Worm (Caenorhabditis elegans) whole organism, early embryonic: ENCODE measurements around the gene F55C9.6.

Source experiments
- B0310.2 ChIP-seq: sonication (generic microtip); optimal IDR thresholded peaks from 2 replicates; lab custom pipeline; 2016; ENCODE audit warnings: mild to moderate bottlenecking, missing genetic modification characterization, missing compliant biosample characterization
- F13C5.2 ChIP-seq: sonication (generic microtip); optimal IDR thresholded peaks from 2 replicates; lab custom pipeline; 2017; ENCODE audit warnings: mild to moderate bottlenecking, missing genetic modification characterization, inconsistent platforms, missing compliant biosample characterization
- aly-1 ChIP-seq: sonication (generic microtip); optimal IDR thresholded peaks from 2 replicates; lab custom pipeline; 2016; ENCODE audit warnings: missing genetic modification characterization, missing compliant biosample characterization
- ama-1 ChIP-seq: fragments of 150-350 bp; optimal IDR thresholded peaks from 2 replicates; lab custom pipeline; 2014
- ceh-13 ChIP-seq: fragments of 200-800 bp; sonication (Bioruptor generic); optimal IDR thresholded peaks from 2 replicates; lab custom pipeline; 2018; ENCODE audit warnings: mild to moderate bottlenecking, missing genetic modification characterization, missing compliant biosample characterization
- ceh-36 ChIP-seq: sonication (generic microtip); optimal IDR thresholded peaks from 2 replicates; lab custom pipeline; 2016; ENCODE audit warnings: missing genetic modification characterization, inconsistent platforms, missing compliant biosample characterization
- ets-7 ChIP-seq: sonication (generic microtip); optimal IDR thresholded peaks from 2 replicates; lab custom pipeline; 2016; ENCODE audit warnings: missing genotype, missing genetic modification characterization, missing compliant biosample characterization
- flt-1 ChIP-seq: fragments of 200-800 bp; sonication (Bioruptor generic); IDR thresholded peaks from 2 replicates; pipeline ENCODE4 v1.3.6; 2022; ENCODE audit warnings: missing genetic modification characterization, missing compliant biosample characterization
- hmbx-1 ChIP-seq: sonication (generic microtip); optimal IDR thresholded peaks from 2 replicates; lab custom pipeline; 2016; ENCODE audit warnings: mild to moderate bottlenecking, missing genetic modification characterization, missing compliant biosample characterization
- hmg-4 ChIP-seq: fragments of 200-800 bp; sonication (Bioruptor generic); optimal IDR thresholded peaks from 2 replicates; lab custom pipeline; 2018; ENCODE audit warnings: mild to moderate bottlenecking, missing genetic modification characterization, missing compliant biosample characterization
- hnd-1 ChIP-seq: sonication (generic microtip); optimal IDR thresholded peaks from 2 replicates; lab custom pipeline; 2016; ENCODE audit warnings: missing genetic modification characterization, missing compliant biosample characterization
- pes-1 ChIP-seq: fragments of 200-800 bp; sonication (Bioruptor generic); IDR thresholded peaks from 2 replicates; pipeline ENCODE4 v1.3.6; 2022; ENCODE audit warnings: missing genetic modification reagents, missing genetic modification characterization, missing compliant biosample characterization
- scrt-1 ChIP-seq: fragments of 200-800 bp; sonication (Bioruptor generic); IDR thresholded peaks from 2 replicates; pipeline ENCODE4 v1.3.6; 2022; ENCODE audit warnings: missing genetic modification characterization, missing compliant biosample characterization
- sea-1 ChIP-seq: fragments of 200-800 bp; sonication (Bioruptor generic); conservative IDR thresholded peaks from 2 replicates; pipeline ENCODE4 v1.3.6; 2022; ENCODE audit warnings: missing genetic modification characterization, missing compliant biosample characterization
- tbx-11 ChIP-seq: fragments of 200-800 bp; sonication (Bioruptor generic); IDR thresholded peaks from 2 replicates; pipeline ENCODE4 v1.3.6; 2022; ENCODE audit warnings: missing genetic modification characterization, missing compliant biosample characterization
- tbx-37 ChIP-seq: fragments of 200-800 bp; sonication (Bioruptor generic); conservative IDR thresholded peaks from 2 replicates; pipeline ENCODE4 v1.3.6; 2022; ENCODE audit warnings: missing genetic modification reagents, missing genetic modification characterization, missing compliant biosample characterization
- tra-4 ChIP-seq: sonication (generic microtip); optimal IDR thresholded peaks from 2 replicates; lab custom pipeline; 2017; ENCODE audit warnings: missing genetic modification characterization, missing compliant biosample characterization

Gene F55C9.6

DNA sequence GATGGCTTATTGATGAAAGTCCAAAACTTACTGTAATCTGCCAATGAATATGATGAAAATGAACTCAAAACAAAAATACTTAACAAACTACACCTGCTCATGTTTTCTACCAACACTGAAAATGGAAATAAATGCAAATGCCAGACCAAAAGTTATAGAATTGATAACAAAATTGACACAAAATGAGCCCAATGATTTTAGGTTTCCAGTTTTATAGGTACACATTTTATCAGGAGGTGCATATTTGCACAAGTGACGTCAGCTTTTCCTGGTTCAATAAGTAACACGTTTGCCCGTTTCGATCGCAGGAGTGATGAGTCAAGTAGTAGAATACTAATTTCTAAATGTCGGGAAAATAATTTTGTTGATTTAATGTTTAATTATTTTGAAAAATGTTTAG, at the start of gene F55C9.6:
Gene F55C9.6 (minus strand): TSS at position 101 of the 400 bp plus-strand sequence.
- no peak for TF ChIP-seq hmbx-1 (tag; lab: Kevin White, UChicago)
- no peak for TF ChIP-seq flt-1 (GFP tag; lab: Robert Waterston, UW)

DNA sequence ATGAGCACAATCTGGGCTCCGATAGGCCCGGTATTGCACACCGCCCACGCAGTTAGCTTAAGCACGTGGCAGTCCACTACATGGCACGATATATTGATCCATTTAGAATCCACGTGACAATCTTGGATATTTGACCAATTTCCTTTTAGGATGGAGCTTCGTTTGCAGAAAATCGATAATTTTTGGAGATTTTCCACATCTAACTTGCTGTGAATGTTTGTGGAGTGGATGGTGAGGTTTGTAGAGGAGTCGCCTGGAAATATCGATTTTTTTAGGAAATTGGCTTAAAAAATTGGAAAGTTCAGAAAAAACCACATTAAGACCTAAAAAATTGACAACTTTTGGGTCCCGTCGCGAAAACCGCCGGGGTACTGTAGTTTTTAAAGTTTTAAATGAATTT, 40.7 kb upstream of the F55C9.6 start:
- no peak for TF ChIP-seq hmbx-1 (tag; lab: Kevin White, UChicago)
- no peak for TF ChIP-seq hmg-4
- TF ChIP-seq flt-1 (GFP tag; lab: Robert Waterston, UW): no peak
- TF ChIP-seq scrt-1 (GFP tag; lab: Robert Waterston, UW): no peak
- TF ChIP-seq ama-1 (lab: Kevin White, UChicago): no peak
- TF ChIP-seq tbx-11 (GFP tag; lab: Robert Waterston, UW): no peak
- TF ChIP-seq ets-7 (tag; lab: Kevin White, UChicago): no peak
- TF ChIP-seq ceh-36 (tag; lab: Kevin White, UChicago): no peak
- TF ChIP-seq B0310.2 (tag; lab: Kevin White, UChicago): no peak
- no peak for TF ChIP-seq sea-1 (GFP tag; lab: Robert Waterston, UW)

DNA sequence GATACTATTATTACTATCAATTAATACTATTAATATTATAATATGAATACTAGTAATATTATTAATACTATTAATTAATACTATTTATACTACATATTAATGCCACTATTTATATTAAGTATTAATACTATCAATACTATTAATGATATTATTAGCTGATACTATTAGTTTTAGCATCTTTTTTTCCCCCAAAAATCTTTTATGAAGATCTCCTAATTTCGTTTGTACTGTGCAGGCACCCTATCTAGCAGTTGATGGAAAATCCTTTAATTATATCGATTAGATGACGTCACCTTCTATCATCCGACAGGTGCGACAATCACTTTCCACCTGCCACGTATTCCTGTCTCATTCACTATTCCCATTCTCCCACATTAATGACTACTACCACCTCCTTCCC, 32.6 kb upstream of the F55C9.6 start, which contains the start of gene fbxb-65:
Gene fbxb-65 (plus strand): TSS at position 301 of the 400 bp plus-strand sequence.
- TF ChIP-seq F13C5.2 (no peak), ceh-36 (tag; lab: Kevin White, UChicago) (no peak), tbx-11 (GFP tag; lab: Robert Waterston, UW) (no peak), tra-4 (tag; lab: Kevin White, UChicago) (no peak), hmbx-1 (tag; lab: Kevin White, UChicago) (no peak), ets-7 (tag; lab: Kevin White, UChicago) (no peak), scrt-1 (GFP tag; lab: Robert Waterston, UW) (no peak), B0310.2 (tag; lab: Kevin White, UChicago) (no peak)

DNA sequence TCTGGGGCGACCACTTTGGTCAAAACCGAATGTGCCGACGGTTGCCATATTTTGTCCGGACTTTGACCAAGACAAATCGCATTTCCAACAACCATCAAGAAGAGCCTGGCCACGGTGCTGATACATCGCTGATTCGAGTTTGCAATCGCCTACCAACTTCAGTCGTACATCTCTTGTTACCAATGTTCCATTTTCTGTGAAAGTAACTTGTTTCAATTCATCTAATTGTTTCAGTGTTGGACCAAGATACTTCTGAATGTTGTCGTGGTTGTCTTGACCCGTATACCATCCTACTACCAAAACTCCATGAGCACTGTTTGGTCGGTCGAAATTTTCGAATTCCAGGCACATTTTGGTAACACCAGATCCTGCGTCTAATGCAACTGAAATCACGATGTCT, 28.8 kb upstream of the F55C9.6 start:
- TF ChIP-seq hmbx-1 (tag; lab: Kevin White, UChicago) (no peak), tbx-37 (no peak), F13C5.2 (no peak), aly-1 (tag; lab: Kevin White, UChicago) (no peak), pes-1 (GFP tag; lab: Robert Waterston, UW) (no peak), B0310.2 (tag; lab: Kevin White, UChicago) (no peak), ets-7 (tag; lab: Kevin White, UChicago) (no peak), tra-4 (tag; lab: Kevin White, UChicago) (no peak), ceh-13 (GFP tag; lab: Kevin White, UChicago) (no peak)

DNA sequence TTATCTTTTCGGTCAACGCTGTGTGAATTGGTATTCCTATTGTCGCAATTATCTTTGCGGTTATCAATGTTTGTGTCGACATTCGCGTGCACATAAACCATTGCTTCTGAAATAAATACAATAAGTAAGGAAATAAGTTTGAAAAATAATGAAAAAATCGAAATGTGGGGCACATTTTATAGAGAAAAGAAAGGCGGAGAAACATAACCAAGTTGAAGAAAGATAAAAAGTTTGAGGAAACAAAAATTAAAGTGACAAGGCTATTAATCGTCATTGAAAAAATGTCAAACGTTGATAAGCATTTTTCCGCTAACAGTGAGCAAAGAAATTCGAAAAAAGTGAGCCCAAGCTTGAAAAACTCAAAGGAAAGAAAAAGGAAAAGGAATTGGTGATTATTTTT, 25.8 kb upstream of the F55C9.6 start, which contains the start of gene C43D7.4:
Gene C43D7.4 (minus strand): TSS at position 101 of the 400 bp plus-strand sequence.
- TF ChIP-seq ets-7 (tag; lab: Kevin White, UChicago): no peak
- no peak for TF ChIP-seq B0310.2 (tag; lab: Kevin White, UChicago)
- no peak for TF ChIP-seq tra-4 (tag; lab: Kevin White, UChicago)
- no peak for TF ChIP-seq tbx-11 (GFP tag; lab: Robert Waterston, UW)
- TF ChIP-seq scrt-1 (GFP tag; lab: Robert Waterston, UW): no peak
- TF ChIP-seq sea-1 (GFP tag; lab: Robert Waterston, UW): no peak
- TF ChIP-seq hmg-4: no peak
- no peak for TF ChIP-seq ceh-36 (tag; lab: Kevin White, UChicago)
- no peak for TF ChIP-seq ama-1 (lab: Kevin White, UChicago)
- no peak for TF ChIP-seq F13C5.2
- no peak for TF ChIP-seq tbx-37
- TF ChIP-seq flt-1 (GFP tag; lab: Robert Waterston, UW): no peak
- TF ChIP-seq pes-1 (GFP tag; lab: Robert Waterston, UW): no peak
- TF ChIP-seq aly-1 (tag; lab: Kevin White, UChicago): no peak
- TF ChIP-seq hnd-1: no peak
- TF ChIP-seq ceh-13 (GFP tag; lab: Kevin White, UChicago): no peak
- TF ChIP-seq hmbx-1 (tag; lab: Kevin White, UChicago): no peak

DNA sequence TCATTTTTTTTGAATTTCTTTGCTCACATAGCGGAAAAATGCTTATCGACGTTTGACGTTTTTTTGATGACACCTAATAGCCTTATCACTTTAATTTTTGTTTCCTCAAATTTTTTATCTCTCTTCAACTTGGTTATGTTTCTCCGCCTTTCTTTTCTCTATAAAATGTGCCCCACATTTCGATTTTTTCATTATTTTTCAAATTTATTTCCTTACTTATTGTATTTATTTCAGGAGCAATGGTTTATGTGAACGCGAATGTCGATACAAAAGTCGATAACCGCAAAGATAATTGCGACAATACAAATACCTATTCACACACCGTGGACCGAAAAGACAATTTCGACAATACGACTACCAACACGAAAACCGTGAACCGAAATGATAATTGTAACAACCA, 23.8 kb upstream of the F55C9.6 start, which contains the start of gene sdz-6:
Gene sdz-6 (plus strand): TSS at position 229 of the 400 bp plus-strand sequence.
- TF ChIP-seq F13C5.2 (no peak), hmg-4 (no peak), ceh-13 (GFP tag; lab: Kevin White, UChicago) (no peak), aly-1 (tag; lab: Kevin White, UChicago) (no peak), ets-7 (tag; lab: Kevin White, UChicago) (no peak), scrt-1 (GFP tag; lab: Robert Waterston, UW) (no peak), ceh-36 (tag; lab: Kevin White, UChicago) (no peak), ama-1 (lab: Kevin White, UChicago) (no peak), pes-1 (GFP tag; lab: Robert Waterston, UW) (no peak), hmbx-1 (tag; lab: Kevin White, UChicago) (no peak), tra-4 (tag; lab: Kevin White, UChicago) (no peak), hnd-1 (no peak), flt-1 (GFP tag; lab: Robert Waterston, UW) (no peak), tbx-11 (GFP tag; lab: Robert Waterston, UW) (no peak), tbx-37 (no peak), B0310.2 (tag; lab: Kevin White, UChicago) (no peak), sea-1 (GFP tag; lab: Robert Waterston, UW) (no peak)

DNA sequence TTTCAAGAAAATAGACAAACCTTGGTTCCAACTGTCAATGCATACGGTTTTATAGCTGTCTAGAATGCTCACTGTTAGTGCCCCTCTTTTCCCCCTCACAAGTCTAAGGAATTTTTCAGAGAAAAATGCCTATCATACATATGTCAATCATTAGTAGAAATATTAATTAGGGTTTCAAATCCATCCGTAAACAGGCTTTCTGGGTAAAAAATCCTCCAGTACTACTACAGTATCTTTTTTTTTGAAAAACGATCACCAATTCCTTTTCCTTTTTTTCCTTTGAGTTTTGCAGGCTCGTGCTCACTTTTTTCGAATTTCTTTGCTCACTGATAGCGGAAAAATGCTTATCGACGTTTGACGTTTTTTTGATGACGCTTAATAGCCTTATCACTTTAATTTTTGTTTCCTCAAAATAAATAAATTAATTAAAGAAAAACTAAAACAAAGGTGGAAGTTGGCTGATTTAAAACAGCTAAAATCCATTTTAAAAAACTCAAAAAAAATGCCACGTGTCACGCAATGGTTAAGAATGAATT, 22.9 kb upstream of the F55C9.6 start, which contains the start of gene C43D7.7:
Gene C43D7.7 (minus strand): TSS at position 51 of the 536 bp plus-strand sequence.
- TF ChIP-seq tbx-37 (no peak), hnd-1 (no peak), pes-1 (GFP tag; lab: Robert Waterston, UW) (no peak), tra-4 (tag; lab: Kevin White, UChicago) (no peak), ets-7 (tag; lab: Kevin White, UChicago) (no peak), hmg-4 (no peak), hmbx-1 (tag; lab: Kevin White, UChicago) (no peak), ama-1 (lab: Kevin White, UChicago) (no peak), tbx-11 (GFP tag; lab: Robert Waterston, UW) (no peak), aly-1 (tag; lab: Kevin White, UChicago) (no peak), B0310.2 (tag; lab: Kevin White, UChicago) (no peak), flt-1 (GFP tag; lab: Robert Waterston, UW) (no peak), scrt-1 (GFP tag; lab: Robert Waterston, UW) (no peak)
